Fruit fly (Drosophila melanogaster): ENCODE results near the gene CG11029.

The CG11029 gene

DNA sequence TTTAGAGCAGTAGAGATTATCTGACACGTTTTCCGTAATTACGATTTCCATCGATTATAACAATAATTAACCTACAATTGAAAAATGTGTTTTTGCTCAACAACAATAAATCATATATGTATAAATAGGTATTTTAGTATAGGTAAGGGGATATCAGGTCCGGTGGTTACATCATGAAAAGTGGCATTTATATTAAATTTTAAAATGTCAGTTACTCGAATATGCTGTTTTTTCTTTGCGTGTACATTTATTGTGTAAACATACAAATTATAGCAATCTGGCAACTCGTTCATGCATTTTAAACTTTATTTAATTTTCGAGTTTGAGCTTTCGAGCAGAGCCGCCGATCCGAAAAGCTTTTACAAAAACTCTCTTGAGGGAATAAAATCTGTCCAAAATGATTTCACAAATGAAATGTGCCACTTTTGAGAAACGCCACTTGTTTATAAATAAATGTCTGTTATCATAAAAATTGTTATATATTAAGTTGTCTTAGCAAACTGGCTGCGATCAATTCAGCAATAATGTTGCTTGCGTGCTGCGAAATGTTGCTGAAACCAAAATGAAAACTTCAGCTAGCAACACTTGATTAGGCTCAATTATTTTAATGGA, 2.3 kb upstream of the CG11029 start:
- TF ChIP-seq CG34406 (GFP tag; optimal IDR thresholded peaks at IDR 0.05) (peak; percentile 54), Sox15 (GFP tag; optimal IDR thresholded peaks at IDR 0.05) (peak; percentile 12), CG6808 (GFP tag; optimal IDR thresholded peaks at IDR 0.05) (no peak), Eip75B (GFP tag; optimal IDR thresholded peaks at IDR 0.05) (peak; percentile 32), Smox (GFP tag; optimal IDR thresholded peaks at IDR 0.05) (peak; percentile 40), CG8632 (GFP tag; optimal IDR thresholded peaks at IDR 0.05) (peak; percentile 18), CG11902 (GFP tag; optimal IDR thresholded peaks at IDR 0.05) (peak; percentile 8), OdsH (GFP tag; optimal IDR thresholded peaks at IDR 0.05) (peak; percentile 50), fkh (GFP tag; optimal IDR thresholded peaks at IDR 0.05) (no peak), fd59A (GFP tag; optimal IDR thresholded peaks at IDR 0.05) (no peak), svp (GFP tag) (peak; percentile 26), CG10669 (GFP tag; optimal IDR thresholded peaks at IDR 0.05) (peak; percentile 9), Blimp-1 (GFP tag; optimal IDR thresholded peaks at IDR 0.05) (no peak), salr (GFP tag; optimal IDR thresholded peaks at IDR 0.05) (no peak), CG15336 (GFP tag; IDR thresholded peaks at IDR 0.05) (peak; percentile 52), Hr39 (GFP tag; optimal IDR thresholded peaks at IDR 0.05) (peak; percentile 27), Sox14 (GFP tag; optimal IDR thresholded peaks at IDR 0.05) (peak; percentile 3), Hr4 (GFP tag; optimal IDR thresholded peaks at IDR 0.05) (peak; percentile 65), ss (GFP tag; optimal IDR thresholded peaks at IDR 0.05) (no peak), CG1621 (tag; optimal IDR thresholded peaks at IDR 0.05) (no peak), acj6 (GFP tag; optimal IDR thresholded peaks at IDR 0.05) (peak; percentile 5), pdm3 (GFP tag; optimal IDR thresholded peaks at IDR 0.05) (peak; percentile 56), eg (GFP tag; IDR thresholded peaks at IDR 0.05) (peak; percentile 57; the same call in 2 of the 3 replicates), vri (GFP tag; optimal IDR thresholded peaks at IDR 0.05) (no peak), CG6854 (GFP tag; optimal IDR thresholded peaks at IDR 0.05) (no peak), Sox102F (GFP tag; optimal IDR thresholded peaks at IDR 0.05) (peak; percentile 18), dsx (GFP tag; optimal IDR thresholded peaks at IDR 0.05; ENCODE audit: poor library complexity, severe bottlenecking) (no peak), CG32006 (GFP tag; optimal IDR thresholded peaks at IDR 0.05) (peak; percentile 52), Ets96B (tag; optimal IDR thresholded peaks at IDR 0.05) (peak; percentile 28), cyc (GFP tag; optimal IDR thresholded peaks at IDR 0.05) (peak; percentile 8), topi (GFP tag; optimal IDR thresholded peaks at IDR 0.05) (peak; percentile 51), CG6163 (GFP tag; IDR thresholded peaks at IDR 0.05) (peak; percentile 74), CG11762 (GFP tag; optimal IDR thresholded peaks at IDR 0.05; ENCODE audit: insufficient read depth) (no peak), CG3032 (tag; optimal IDR thresholded peaks at IDR 0.05) (peak; percentile 13), Hr38 (GFP tag; optimal IDR thresholded peaks at IDR 0.05) (no peak), CG8119 (GFP tag; IDR thresholded peaks at IDR 0.05) (0 out of 3 replicates have a peak, but pooled peaks have one; percentile 40), Gug (GFP tag; IDR thresholded peaks at IDR 0.05) (no peak), Ets21C (GFP tag; optimal IDR thresholded peaks at IDR 0.05) (no peak), CG6276 (GFP tag; optimal IDR thresholded peaks at IDR 0.05) (peak; percentile 40), CG8319 (GFP tag; optimal IDR thresholded peaks at IDR 0.05) (no peak), fd85E (GFP tag; optimal IDR thresholded peaks at IDR 0.05) (no peak), CG11294 (GFP tag; IDR thresholded peaks at IDR 0.05) (no peak), CG3919 (GFP tag; optimal IDR thresholded peaks at IDR 0.05) (peak; percentile 56), Eip93F (GFP tag; optimal IDR thresholded peaks at IDR 0.05) (no peak), esn (GFP tag; optimal IDR thresholded peaks at IDR 0.05) (peak; percentile 49), CG6792 (GFP tag; optimal IDR thresholded peaks at IDR 0.05) (no peak), dac (GFP tag; optimal IDR thresholded peaks at IDR 0.05) (no peak), net (GFP tag; optimal IDR thresholded peaks at IDR 0.05) (peak; percentile 38), Lpt (GFP tag; optimal IDR thresholded peaks at IDR 0.05) (peak; percentile 36), spab (GFP tag; optimal IDR thresholded peaks at IDR 0.05) (no peak), CG9139 (GFP tag; optimal IDR thresholded peaks at IDR 0.05) (no peak)
